Worm (Caenorhabditis elegans): Measurements from ENCODE around the gene fat-6.

ce11 chrIV:11908733-11909132 is 6.8 kb downstream of the fat-6 start:
- TF ChIP-seq dao-5 (tag; optimal IDR thresholded peaks at IDR 0.05) (no peak), him-1 (tag; optimal IDR thresholded peaks at IDR 0.05) (no peak)
